Worm (Caenorhabditis elegans) whole organism, L1 larva: ENCODE data around the gene C14A11.2.

Experiments
- C04F5.9 ChIP-seq: sonication (generic microtip); optimal IDR thresholded peaks from 2 replicates; lab custom pipeline; 2016; ENCODE audit warnings: missing genetic modification characterization, missing compliant biosample characterization
- C16A3.4 ChIP-seq: fragments of 150-350 bp; optimal IDR thresholded peaks from 2 replicates; lab custom pipeline; 2014; ENCODE audit warnings: missing biosample characterization, missing genetic modification characterization
- Y116A8C.19 ChIP-seq: sonication (generic microtip); optimal IDR thresholded peaks from 2 replicates; lab custom pipeline; 2016; ENCODE audit warnings: missing compliant biosample characterization, missing genetic modification characterization, borderline replicate concordance
- aly-2 ChIP-seq: fragments of 150-350 bp; optimal IDR thresholded peaks from 2 replicates; lab custom pipeline; 2014; ENCODE audit warnings: missing biosample characterization, missing genetic modification characterization
- ama-1 ChIP-seq: fragments of 150-350 bp; optimal IDR thresholded peaks from 2 replicates; lab custom pipeline; 2014
- blmp-1 ChIP-seq: fragments of 150-350 bp; optimal IDR thresholded peaks from 2 replicates; lab custom pipeline; 2014; ENCODE audit warnings: missing biosample characterization, missing genetic modification characterization
- ceh-8 ChIP-seq: fragments of 200-800 bp; sonication (Bioruptor generic); optimal IDR thresholded peaks from 2 replicates; lab custom pipeline; 2018; ENCODE audit warnings: mild to moderate bottlenecking, missing genetic modification characterization, moderate library complexity, missing compliant biosample characterization
- dpl-1 ChIP-seq, 3 experiments: fragments of 150-350 bp in 2 of 3; sonication (generic microtip) in 1 of 3; optimal IDR thresholded peaks; 2 replicates each; lab custom pipeline; 2014 to 2017; ENCODE audit warnings: missing biosample characterization in 3 of 3, missing genetic modification characterization in 3 of 3, missing genetic modification reagents in 3 of 3
- dsc-1 ChIP-seq: sonication (generic microtip); optimal IDR thresholded peaks from 2 replicates; lab custom pipeline; 2016; ENCODE audit warnings: mild to moderate bottlenecking, missing genetic modification characterization, missing compliant biosample characterization
- efl-1 ChIP-seq, 4 experiments: fragments of 150-350 bp; optimal IDR thresholded peaks in 3 of 4; peaks in 1 of 4; 1 replicate in 1 of 4; 2 replicates in 3 of 4; lab custom pipeline; 2014; ENCODE audit warnings: missing biosample characterization in 2 of 4, missing genetic modification characterization in 2 of 4, missing genetic modification reagents in 2 of 4
- egl-13 ChIP-seq: sonication (generic microtip); optimal IDR thresholded peaks from 2 replicates; lab custom pipeline; 2016; ENCODE audit warnings: missing genotype, missing genetic modification reagents, missing genetic modification characterization, missing compliant biosample characterization
- egl-27 ChIP-seq, 2 experiments: fragments of 150-350 bp in 1 of 2; sonication (generic microtip); optimal IDR thresholded peaks; 3 replicates each; lab custom pipeline; 2017 to 2018; ENCODE audit warnings: missing biosample characterization in 2 of 2, missing genetic modification characterization in 2 of 2, missing genetic modification reagents in 2 of 2
- ets-5 ChIP-seq: fragments of 200-800 bp; sonication (Bioruptor generic); IDR thresholded peaks from 2 replicates; pipeline ENCODE4 v1.3.6; 2022; ENCODE audit warnings: missing genetic modification characterization, missing compliant biosample characterization
- fkh-4 ChIP-seq: sonication (generic microtip); optimal IDR thresholded peaks from 2 replicates; lab custom pipeline; 2016; ENCODE audit warnings: missing compliant biosample characterization, missing genetic modification characterization, borderline replicate concordance
- fos-1 ChIP-seq: fragments of 150-350 bp; optimal IDR thresholded peaks from 2 replicates; lab custom pipeline; 2014; ENCODE audit warnings: missing biosample characterization, missing genetic modification characterization
- grh-1 ChIP-seq: fragments of 200-800 bp; sonication (Bioruptor generic); IDR thresholded peaks from 2 replicates; pipeline ENCODE4 v1.3.6; 2022; ENCODE audit warnings: missing genetic modification reagents, missing genetic modification characterization, missing compliant biosample characterization
- hlh-17 ChIP-seq: fragments of 200-800 bp; sonication (Bioruptor generic); optimal IDR thresholded peaks from 2 replicates; lab custom pipeline; 2018; ENCODE audit warnings: missing genetic modification characterization, mild to moderate bottlenecking, missing compliant biosample characterization, moderate library complexity, borderline replicate concordance
- hlh-4 ChIP-seq: sonication (generic microtip); optimal IDR thresholded peaks from 2 replicates; lab custom pipeline; 2016; ENCODE audit warnings: mild to moderate bottlenecking, missing genetic modification characterization, missing compliant biosample characterization
- hpl-2 ChIP-seq: fragments of 150-350 bp; optimal IDR thresholded peaks from 2 replicates; lab custom pipeline; 2014; ENCODE audit warnings: missing biosample characterization, missing genetic modification reagents, missing genetic modification characterization
- isw-1 ChIP-seq: fragments of 200-800 bp; sonication (Bioruptor generic); IDR thresholded peaks from 2 replicates; pipeline ENCODE4 v1.3.6; 2022; ENCODE audit warnings: missing genetic modification characterization, missing compliant biosample characterization
- lin-13 ChIP-seq: fragments of 150-350 bp; optimal IDR thresholded peaks from 2 replicates; lab custom pipeline; 2014; ENCODE audit warnings: missing biosample characterization, missing genetic modification reagents, missing genetic modification characterization
- lin-14 ChIP-seq: fragments of 200-800 bp; sonication (Bioruptor generic); optimal IDR thresholded peaks from 2 replicates; lab custom pipeline; 2018; ENCODE audit warnings: mild to moderate bottlenecking, missing genetic modification characterization, moderate library complexity, missing compliant biosample characterization
- lin-15B ChIP-seq: fragments of 150-350 bp; sonication (generic microtip); optimal IDR thresholded peaks from 3 replicates; lab custom pipeline; 2014; ENCODE audit warnings: missing biosample characterization, missing genetic modification characterization
- lin-35 ChIP-seq, 2 experiments: fragments of 150-350 bp; optimal IDR thresholded peaks; 2 replicates each; lab custom pipeline; 2014; ENCODE audit warnings: missing biosample characterization in 2 of 2, missing genetic modification characterization in 2 of 2, missing genetic modification reagents in 2 of 2
- lir-3 ChIP-seq: sonication (generic microtip); optimal IDR thresholded peaks from 2 replicates; lab custom pipeline; 2016; ENCODE audit warnings: mild to moderate bottlenecking, missing genetic modification characterization, moderate library complexity, missing compliant biosample characterization; ENCODE audit not compliant: poor library complexity
- mdl-1 ChIP-seq, 2 experiments: fragments of 150-350 bp; optimal IDR thresholded peaks; 2 replicates each; lab custom pipeline; 2014 to 2017; ENCODE audit warnings: missing biosample characterization in 2 of 2, missing genetic modification characterization in 2 of 2, inconsistent platforms in 1 of 2
- mep-1 ChIP-seq: fragments of 150-350 bp; optimal IDR thresholded peaks from 2 replicates; lab custom pipeline; 2014; ENCODE audit warnings: missing biosample characterization, missing genetic modification characterization
- nhr-12 ChIP-seq: sonication (generic microtip); optimal IDR thresholded peaks from 2 replicates; lab custom pipeline; 2017; ENCODE audit warnings: missing biosample characterization, missing genetic modification characterization
- nhr-19 ChIP-seq: fragments of 200-800 bp; sonication (Bioruptor generic); conservative IDR thresholded peaks from 2 replicates; pipeline ENCODE4 v1.3.6; 2022; ENCODE audit warnings: missing genetic modification characterization, missing compliant biosample characterization
- nhr-47 ChIP-seq: sonication (generic microtip); optimal IDR thresholded peaks from 2 replicates; lab custom pipeline; 2016; ENCODE audit warnings: mild to moderate bottlenecking, missing genetic modification characterization, moderate library complexity, missing compliant biosample characterization
- nhr-71 ChIP-seq: sonication (generic microtip); optimal IDR thresholded peaks from 2 replicates; lab custom pipeline; 2016; ENCODE audit warnings: mild to moderate bottlenecking, missing genetic modification characterization, moderate library complexity, missing compliant biosample characterization
- nhr-76 ChIP-seq: sonication (generic microtip); optimal IDR thresholded peaks from 2 replicates; lab custom pipeline; 2017; ENCODE audit warnings: missing biosample characterization, missing genetic modification characterization
- nhr-85 ChIP-seq: sonication (generic microtip); peaks from one replicate; lab custom pipeline; 2016; ENCODE audit warnings: missing genetic modification characterization, inconsistent platforms, missing compliant biosample characterization
- nhr-90 ChIP-seq: sonication (generic microtip); optimal IDR thresholded peaks from 2 replicates; lab custom pipeline; 2016; ENCODE audit warnings: mild to moderate bottlenecking, missing genetic modification characterization, missing compliant biosample characterization; ENCODE audit not compliant: poor library complexity
- snu-23 ChIP-seq: sonication (generic microtip); optimal IDR thresholded peaks from 2 replicates; lab custom pipeline; 2016; ENCODE audit warnings: missing genetic modification characterization, missing compliant biosample characterization
- sup-37 ChIP-seq: fragments of 200-800 bp; sonication (Bioruptor generic); optimal IDR thresholded peaks from 2 replicates; lab custom pipeline; 2018; ENCODE audit warnings: mild to moderate bottlenecking, missing genetic modification characterization, missing compliant biosample characterization
- swsn-7 ChIP-seq: sonication (generic microtip); optimal IDR thresholded peaks from 2 replicates; lab custom pipeline; 2016; ENCODE audit warnings: missing genetic modification characterization, missing compliant biosample characterization
- tbx-2 ChIP-seq: sonication (generic microtip); optimal IDR thresholded peaks from 2 replicates; lab custom pipeline; 2016; ENCODE audit warnings: missing genetic modification characterization, missing compliant biosample characterization
- tlp-1 ChIP-seq: fragments of 150-350 bp; optimal IDR thresholded peaks from 2 replicates; lab custom pipeline; 2014; ENCODE audit warnings: missing biosample characterization, missing genetic modification characterization
- xbp-1 ChIP-seq: sonication (generic microtip); optimal IDR thresholded peaks from 2 replicates; lab custom pipeline; 2016; ENCODE audit warnings: missing genetic modification characterization, missing compliant biosample characterization

Gene C14A11.2

ce11 chrX:2776955-2777354 lies 26.0 kb upstream of the C14A11.2 start:
- TF ChIP-seq lir-3 (tag; lab: Kevin White, UChicago) (no peak), mdl-1 (tag; optimal IDR thresholded peaks at IDR 0.05; lab: Kevin White, UChicago) (no peak), nhr-90 (no peak), snu-23 (GFP tag; lab: Kevin White, UChicago) (no peak), nhr-12 (no peak)

- peak; percentile 50 for TF ChIP-seq lin-14 (GFP tag; lab: Kevin White, UChicago)
- TF ChIP-seq nhr-85 (tag; lab: Kevin White, UChicago), result no peak
These were observed 24.9 kb upstream of the C14A11.2 start for ce11 chrX:2777973-2778372.

ce11 chrX:2793527-2793926 lies 9.4 kb upstream of the C14A11.2 start:
- TF ChIP-seq isw-1 (GFP tag; lab: Robert Waterston, UW), result no peak
- TF ChIP-seq xbp-1 (tag; lab: Kevin White, UChicago), result no peak
- no peak for TF ChIP-seq Y116A8C.19
- TF ChIP-seq sup-37 (GFP tag; lab: Kevin White, UChicago), result no peak
- TF ChIP-seq lin-15B (tag; lab: Kevin White, UChicago), result no peak
- TF ChIP-seq nhr-71 (tag; lab: Kevin White, UChicago), result no peak
- no peak for TF ChIP-seq tlp-1 (tag; lab: Kevin White, UChicago)
- no peak for TF ChIP-seq grh-1
- TF ChIP-seq nhr-85 (tag; lab: Kevin White, UChicago), result peak; percentile 53
- TF ChIP-seq egl-27 (tag; optimal IDR thresholded peaks at IDR 0.05; lab: Kevin White, UChicago), result no peak
- TF ChIP-seq nhr-47 (tag; lab: Kevin White, UChicago), result no peak
- no peak for TF ChIP-seq hlh-4 (tag; lab: Kevin White, UChicago)
- TF ChIP-seq aly-2 (tag; lab: Kevin White, UChicago), result no peak
- no peak for TF ChIP-seq fkh-4
- no peak for TF ChIP-seq efl-1 (optimal IDR thresholded peaks at IDR 0.05; lab: Kevin White, UChicago)
- TF ChIP-seq efl-1 (GFP tag; optimal IDR thresholded peaks at IDR 0.05 in 1 of 2; lab: Kevin White, UChicago), result peak in 1 of 2 experiments; percentile 90
- no peak for TF ChIP-seq C16A3.4 (tag; lab: Kevin White, UChicago)
- TF ChIP-seq lin-35 (GFP tag; optimal IDR thresholded peaks at IDR 0.05; lab: Kevin White, UChicago), result no peak
- no peak for TF ChIP-seq tbx-2
- TF ChIP-seq lin-13 (GFP tag; lab: Kevin White, UChicago), result no peak
- TF ChIP-seq mep-1 (tag; lab: Kevin White, UChicago), result no peak
- TF ChIP-seq snu-23 (GFP tag; lab: Kevin White, UChicago), result no peak
- TF ChIP-seq C04F5.9, result no peak
- TF ChIP-seq lin-14 (GFP tag; lab: Kevin White, UChicago), result peak; percentile 10
- no peak for TF ChIP-seq nhr-19 (GFP tag; lab: Robert Waterston, UW)
- TF ChIP-seq dpl-1 (GFP tag; optimal IDR thresholded peaks at IDR 0.05; lab: Kevin White, UChicago), result no peak

- TF ChIP-seq nhr-85 (tag; lab: Kevin White, UChicago), result peak; percentile 53
- TF ChIP-seq dsc-1, result no peak
These were observed 8.6 kb upstream of the C14A11.2 start for ce11 chrX:2794324-2794723.

ce11 chrX:2795054-2795453 lies 7.9 kb upstream of the C14A11.2 start:
- TF ChIP-seq blmp-1 (tag; lab: Kevin White, UChicago) (peak; percentile 92), isw-1 (GFP tag; lab: Robert Waterston, UW) (no peak), ets-5 (no peak), lin-14 (GFP tag; lab: Kevin White, UChicago) (peak; percentile 8)

- TF ChIP-seq hlh-4 (tag; lab: Kevin White, UChicago) (no peak), lin-35 (GFP tag; optimal IDR thresholded peaks at IDR 0.05; lab: Kevin White, UChicago) (peak in 1 of 2 experiments; percentile 12), lir-3 (tag; lab: Kevin White, UChicago) (no peak), hpl-2 (GFP tag; lab: Kevin White, UChicago) (no peak), nhr-47 (tag; lab: Kevin White, UChicago) (peak; percentile 66), dsc-1 (peak; percentile 13), mep-1 (tag; lab: Kevin White, UChicago) (no peak), swsn-7 (tag; lab: Kevin White, UChicago) (peak; percentile 29), tlp-1 (tag; lab: Kevin White, UChicago) (no peak), nhr-90 (no peak), nhr-71 (tag; lab: Kevin White, UChicago) (peak; percentile 65), lin-14 (GFP tag; lab: Kevin White, UChicago) (peak; percentile 72), egl-13 (tag; lab: Kevin White, UChicago) (peak; percentile 51), blmp-1 (tag; lab: Kevin White, UChicago) (no peak), nhr-76 (tag; lab: Kevin White, UChicago) (no peak), efl-1 (optimal IDR thresholded peaks at IDR 0.05; lab: Kevin White, UChicago) (no peak), efl-1 (GFP tag; optimal IDR thresholded peaks at IDR 0.05 in 1 of 2; lab: Kevin White, UChicago) (peak in 1 of 2 experiments; percentile 12), ama-1 (lab: Kevin White, UChicago) (no peak), lin-13 (GFP tag; lab: Kevin White, UChicago) (no peak), ceh-8 (no peak), dpl-1 (GFP tag; optimal IDR thresholded peaks at IDR 0.05; lab: Kevin White, UChicago) (no peak), hlh-17 (GFP tag; lab: Kevin White, UChicago) (no peak), fos-1 (no peak)
These were observed 4.5 kb downstream of the C14A11.2 start, which contains the start of gene C14A11.5 for ce11 chrX:2807390-2807789. Gene C14A11.5 (minus strand): TSS chrX:2807528.
